Fruit fly (Drosophila melanogaster) whole organism, embryonic: ENCODE measurements around the gene Cks85A.

Experiments
- Adf1 ChIP-seq: fragments of 200-800 bp; sonication (Bioruptor generic); IDR thresholded peaks from 2 replicates; pipeline ENCODE4 v1.3.6; 2022; ENCODE audit warnings: missing biosample characterization, missing genetic modification characterization
- Awh ChIP-seq: fragments of 200-800 bp; sonication (Bioruptor generic); IDR thresholded peaks from 2 replicates; pipeline ENCODE4, ENCODE4 v1.3.6; 2022; ENCODE audit warnings: missing biosample characterization, missing genetic modification characterization
- BtbVII ChIP-seq: fragments of 200-800 bp; sonication (Bioruptor generic); optimal IDR thresholded peaks from 3 replicates; lab custom pipeline; 2017; ENCODE audit warnings: missing biosample characterization, mild to moderate bottlenecking, missing genetic modification characterization
- CG10979 ChIP-seq: fragments of 200-800 bp; sonication (Bioruptor generic); optimal IDR thresholded peaks from 2 replicates; lab custom pipeline; 2018; ENCODE audit warnings: missing biosample characterization, mild to moderate bottlenecking, missing genetic modification characterization, moderate library complexity
- CG1233 ChIP-seq: fragments of 200-800 bp; sonication (Bioruptor generic); optimal IDR thresholded peaks from 4 replicates; lab custom pipeline; 2018; ENCODE audit warnings: missing biosample characterization, mild to moderate bottlenecking, missing genetic modification characterization
- CG14441 ChIP-seq: fragments of 200-800 bp; sonication (Bioruptor generic); IDR thresholded peaks from 2 replicates; pipeline ENCODE4 v1.3.6; 2022; ENCODE audit warnings: missing biosample characterization, missing genetic modification characterization
- CG14667 ChIP-seq: fragments of 200-800 bp; sonication (Bioruptor generic); IDR thresholded peaks from 2 replicates; pipeline ENCODE4 v1.3.6; 2022; ENCODE audit warnings: missing biosample characterization, missing genetic modification characterization
- CG1647 ChIP-seq: fragments of 200-800 bp; sonication (Bioruptor generic); optimal IDR thresholded peaks from 3 replicates; lab custom pipeline; 2016; ENCODE audit warnings: missing biosample characterization, missing genetic modification characterization
- CG2129 ChIP-seq: fragments of 200-800 bp; sonication (Bioruptor generic); IDR thresholded peaks from 2 replicates; pipeline ENCODE4 v1.3.6; 2022; ENCODE audit warnings: missing biosample characterization, missing genetic modification characterization; ENCODE audit not compliant: partially characterized antibody
- CG2199 ChIP-seq: fragments of 200-800 bp; sonication (Bioruptor generic); IDR thresholded peaks from 3 replicates; pipeline ENCODE4 v1.3.6; 2022; ENCODE audit warnings: missing biosample characterization, missing genetic modification characterization
- CG2202 ChIP-seq: fragments of 200-800 bp; sonication (Bioruptor generic); optimal IDR thresholded peaks from 2 replicates; lab custom pipeline; 2018; ENCODE audit warnings: missing biosample characterization, mild to moderate bottlenecking, missing genetic modification characterization
- CG3065 ChIP-seq: fragments of 200-800 bp; sonication (Bioruptor generic); optimal IDR thresholded peaks from 2 replicates; lab custom pipeline; 2016; ENCODE audit warnings: missing biosample characterization, missing genetic modification characterization
- CG32772 ChIP-seq: fragments of 200-800 bp; sonication (Bioruptor generic); IDR thresholded peaks from 2 replicates; pipeline ENCODE4 v1.3.6; 2022; ENCODE audit warnings: missing biosample characterization, missing genetic modification characterization
- CG33557 ChIP-seq: fragments of 200-800 bp; sonication (Bioruptor generic); optimal IDR thresholded peaks from 2 replicates; lab custom pipeline; 2019; ENCODE audit warnings: missing biosample characterization, mild to moderate bottlenecking, missing genetic modification characterization, moderate library complexity
- CG3407 ChIP-seq: fragments of 200-800 bp; sonication (Bioruptor generic); optimal IDR thresholded peaks from 2 replicates; lab custom pipeline; 2018; ENCODE audit warnings: missing biosample characterization, mild to moderate bottlenecking, missing genetic modification characterization
- CG34224 ChIP-seq: fragments of 200-800 bp; sonication (Bioruptor generic); IDR thresholded peaks from 3 replicates; pipeline ENCODE4 v1.3.6; 2022; ENCODE audit warnings: missing biosample characterization, missing genetic modification characterization; ENCODE audit not compliant: partially characterized antibody
- CG4282 ChIP-seq: fragments of 200-800 bp; sonication (Bioruptor generic); optimal IDR thresholded peaks from 2 replicates; lab custom pipeline; 2016; ENCODE audit warnings: missing biosample characterization, missing genetic modification characterization
- CG4404 ChIP-seq: fragments of 200-800 bp; sonication (Bioruptor generic); IDR thresholded peaks from 2 replicates; pipeline ENCODE4 v1.3.6; 2022; ENCODE audit warnings: missing biosample characterization, missing genetic modification characterization
- CG7357 ChIP-seq: fragments of 200-800 bp; sonication (Bioruptor generic); IDR thresholded peaks from 3 replicates; pipeline ENCODE4 v1.3.6; 2022; ENCODE audit warnings: missing biosample characterization, missing genetic modification characterization
- CG8944 ChIP-seq: fragments of 200-800 bp; sonication (Bioruptor generic); optimal IDR thresholded peaks from 3 replicates; lab custom pipeline; 2016; ENCODE audit warnings: missing biosample characterization, missing genetic modification characterization
- Camta ChIP-seq: fragments of 200-800 bp; sonication (Bioruptor generic); optimal IDR thresholded peaks from 2 replicates; lab custom pipeline; 2016; ENCODE audit warnings: missing biosample characterization, missing genetic modification characterization
- CkIIα-i1 ChIP-seq: fragments of 200-800 bp; sonication (Bioruptor generic); IDR thresholded peaks from 2 replicates; pipeline ENCODE4 v1.3.6; 2022; ENCODE audit warnings: missing biosample characterization, missing genetic modification characterization
- CoRest ChIP-seq: fragments of 200-800 bp; sonication (Bioruptor generic); optimal IDR thresholded peaks from 3 replicates; lab custom pipeline; 2018; ENCODE audit warnings: missing biosample characterization, mild to moderate bottlenecking, missing genetic modification characterization, moderate library complexity
- HLHmδ ChIP-seq: fragments of 200-800 bp; sonication (Bioruptor generic); optimal IDR thresholded peaks from 2 replicates; lab custom pipeline; 2018; ENCODE audit warnings: missing biosample characterization, mild to moderate bottlenecking, missing genetic modification characterization, moderate library complexity
- Hr51 ChIP-seq, 2 experiments: fragments of 200-800 bp; sonication (Bioruptor generic); optimal IDR thresholded peaks; 2 replicates in 1 of 2; 3 replicates in 1 of 2; lab custom pipeline; 2016 to 2018; ENCODE audit warnings: missing biosample characterization in 2 of 2, missing genetic modification characterization in 2 of 2, mild to moderate bottlenecking in 1 of 2, moderate library complexity in 1 of 2
- Lim3 ChIP-seq: fragments of 200-800 bp; sonication (Bioruptor generic); IDR thresholded peaks from 2 replicates; pipeline ENCODE4 v1.3.6; 2022; ENCODE audit warnings: missing biosample characterization, missing genetic modification characterization
- Lpt ChIP-seq: fragments of >200 bp; optimal IDR thresholded peaks from 2 replicates; lab custom pipeline; 2018; ENCODE audit warnings: missing biosample characterization, missing genetic modification characterization
- MESR4 ChIP-seq: fragments of 200-800 bp; sonication (Bioruptor generic); optimal IDR thresholded peaks from 2 replicates; lab custom pipeline; 2018; ENCODE audit warnings: missing biosample characterization, mild to moderate bottlenecking, missing genetic modification characterization, moderate library complexity
- Max ChIP-seq: fragments of 200-800 bp; sonication (Bioruptor generic); optimal IDR thresholded peaks from 2 replicates; lab custom pipeline; 2016; ENCODE audit warnings: missing biosample characterization, mild to moderate bottlenecking, missing genetic modification characterization
- Oli ChIP-seq: fragments of 200-800 bp; sonication (Bioruptor generic); optimal IDR thresholded peaks from 2 replicates; lab custom pipeline; 2018; ENCODE audit warnings: missing biosample characterization, mild to moderate bottlenecking, missing genetic modification characterization, moderate library complexity
- Rfx ChIP-seq: fragments of 200-800 bp; sonication (Bioruptor generic); IDR thresholded peaks from 2 replicates; pipeline ENCODE4 v1.3.6; 2022; ENCODE audit warnings: missing biosample characterization, missing genetic modification characterization
- Stat92E ChIP-seq, 3 experiments: fragments of >200 bp in 2 of 3; fragments of 200-800 bp in 1 of 3; sonication (Bioruptor generic) in 1 of 3; optimal IDR thresholded peaks; 2 replicates each; lab custom pipeline; 2017 to 2019; ENCODE audit warnings: missing biosample characterization in 3 of 3, missing genetic modification characterization in 3 of 3, mild to moderate bottlenecking in 1 of 3, moderate library complexity in 1 of 3
- TFAM ChIP-seq: fragments of 200-800 bp; sonication (Bioruptor generic); optimal IDR thresholded peaks from 2 replicates; lab custom pipeline; 2017; ENCODE audit warnings: missing biosample characterization, missing genetic modification characterization, inconsistent platforms
- amos ChIP-seq: fragments of 200-800 bp; sonication (Bioruptor generic); IDR thresholded peaks from 2 replicates; pipeline ENCODE4 v1.3.6; 2022; ENCODE audit warnings: missing biosample characterization, missing genetic modification characterization; ENCODE audit not compliant: partially characterized antibody
- ash1 ChIP-seq: fragments of 200-800 bp; sonication (Bioruptor generic); optimal IDR thresholded peaks from 2 replicates; lab custom pipeline; 2018; ENCODE audit warnings: missing biosample characterization, mild to moderate bottlenecking, missing genetic modification characterization
- az2 ChIP-seq: fragments of 200-800 bp; sonication (Bioruptor generic); optimal IDR thresholded peaks from 3 replicates; lab custom pipeline; 2016; ENCODE audit warnings: missing biosample characterization, missing genetic modification characterization
- bbx ChIP-seq: fragments of 200-800 bp; sonication (Bioruptor generic); IDR thresholded peaks from 2 replicates; pipeline ENCODE4 v1.3.6; 2022; ENCODE audit warnings: missing biosample characterization, missing genetic modification characterization; ENCODE audit not compliant: partially characterized antibody
- chif ChIP-seq, 2 experiments: fragments of 200-800 bp; sonication (Bioruptor generic); optimal IDR thresholded peaks; 3 replicates each; lab custom pipeline; 2016; ENCODE audit warnings: missing biosample characterization in 2 of 2, missing genetic modification characterization in 2 of 2
- dati ChIP-seq: fragments of 200-800 bp; sonication (Bioruptor generic); IDR thresholded peaks from 2 replicates; pipeline ENCODE4 v1.3.6; 2022; ENCODE audit warnings: missing biosample characterization, missing genetic modification characterization
- emc ChIP-seq: fragments of 200-800 bp; sonication (Bioruptor generic); optimal IDR thresholded peaks from 2 replicates; lab custom pipeline; 2016; ENCODE audit warnings: missing biosample characterization, missing genetic modification characterization
- hb ChIP-seq: fragments of 200-800 bp; sonication (Bioruptor generic); IDR thresholded peaks from 3 replicates; pipeline ENCODE4 v1.3.6; 2022; ENCODE audit warnings: missing biosample characterization, missing genetic modification characterization; ENCODE audit not compliant: partially characterized antibody
- insv ChIP-seq, 2 experiments: fragments of 200-800 bp; sonication (Bioruptor generic); optimal IDR thresholded peaks; 3 replicates each; lab custom pipeline; 2016 to 2018; ENCODE audit warnings: missing biosample characterization in 2 of 2, missing genetic modification characterization in 2 of 2
- jumu ChIP-seq: fragments of 200-800 bp; sonication (Bioruptor generic); optimal IDR thresholded peaks from 3 replicates; lab custom pipeline; 2016; ENCODE audit warnings: missing biosample characterization, missing genetic modification characterization
- mld ChIP-seq: fragments of 200-800 bp; sonication (Bioruptor generic); IDR thresholded peaks from 3 replicates; pipeline ENCODE4 v1.3.6; 2022; ENCODE audit warnings: missing biosample characterization, missing genetic modification characterization; ENCODE audit not compliant: partially characterized antibody
- nerfin-2 ChIP-seq: fragments of 200-800 bp; sonication (Bioruptor generic); IDR thresholded peaks from 2 replicates; pipeline ENCODE4 v1.3.6; 2022; ENCODE audit warnings: missing biosample characterization, missing genetic modification characterization; ENCODE audit not compliant: partially characterized antibody
- onecut ChIP-seq: fragments of 200-800 bp; sonication (Bioruptor generic); IDR thresholded peaks from 2 replicates; pipeline ENCODE4 v1.3.6; 2022; ENCODE audit warnings: missing biosample characterization, missing genetic modification characterization
- repo ChIP-seq: fragments of 200-800 bp; sonication (Bioruptor generic); optimal IDR thresholded peaks from 2 replicates; lab custom pipeline; 2016; ENCODE audit warnings: missing biosample characterization, missing genetic modification characterization
- run ChIP-seq: fragments of 200-800 bp; sonication (Bioruptor generic); optimal IDR thresholded peaks from 3 replicates; lab custom pipeline; 2018; ENCODE audit warnings: missing biosample characterization, mild to moderate bottlenecking, missing genetic modification characterization
- sd ChIP-seq: fragments of 200-800 bp; sonication (Bioruptor generic); optimal IDR thresholded peaks from 3 replicates; lab custom pipeline; 2018; ENCODE audit warnings: missing biosample characterization, mild to moderate bottlenecking, missing genetic modification characterization, moderate library complexity
- zfh2 ChIP-seq: fragments of 200-800 bp; sonication (Bioruptor generic); optimal IDR thresholded peaks from 2 replicates; lab custom pipeline; 2016; ENCODE audit warnings: missing biosample characterization, missing genetic modification characterization

Gene Cks85A

DNA sequence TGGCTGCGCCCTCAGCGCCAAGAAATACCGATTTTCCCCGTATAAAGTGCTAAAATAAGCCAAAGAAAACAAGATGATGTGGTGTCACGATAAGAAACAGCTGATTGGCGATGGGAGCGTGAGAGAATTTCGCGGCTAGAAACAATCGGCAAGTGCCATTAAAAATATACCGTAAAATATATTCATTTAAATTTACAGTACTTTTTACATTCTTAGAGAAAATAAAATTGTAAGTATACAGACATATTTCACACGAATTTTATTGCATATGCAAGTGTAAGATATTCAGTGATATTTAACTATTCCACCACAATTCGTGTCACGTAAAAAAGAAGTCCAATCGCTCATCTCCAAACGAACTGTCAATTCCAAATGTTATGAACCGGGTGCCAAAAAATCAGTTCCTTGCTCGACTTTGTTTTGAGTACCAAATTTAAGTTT is 41.7 kb downstream of the Cks85A start, which contains the start of the genes Unc50, CG11755 and CG8043 (continued):
- TF ChIP-seq CG7357 (GFP tag; lab: Robert Waterston, UW) (peak; percentile 45; the same call in 1 of the 3 replicates), Lim3 (no peak), run (tag; lab: Kevin White, UChicago) (peak; percentile 26), CG14441 (GFP tag; lab: Robert Waterston, UW) (peak; percentile 67), CG3065 (GFP tag; lab: Kevin White, UChicago) (peak; percentile 48), Awh (0 out of 2 replicates have a peak, but pooled peaks have one; percentile 25), Camta (GFP tag; lab: Kevin White, UChicago) (peak; percentile 60), CG34224 (GFP tag; lab: Robert Waterston, UW) (peak; percentile 99), dati (no peak), insv (GFP tag; optimal IDR thresholded peaks at IDR 0.05; lab: Kevin White, UChicago) (peak in 1 of 2 experiments; percentile 59), Rfx (GFP tag; lab: Robert Waterston, UW) (peak; percentile 87), Lpt (no peak), Stat92E (GFP tag; optimal IDR thresholded peaks at IDR 0.05; lab: Kevin White, UChicago) (peak in 1 of 3 experiments; percentile 75), emc (GFP tag; lab: Kevin White, UChicago) (peak; percentile 20), CG2199 (GFP tag; lab: Robert Waterston, UW) (no peak), jumu (GFP tag; lab: Kevin White, UChicago) (peak; percentile 70), mld (peak; percentile 86; the same call in 2 of the 3 replicates), CG14667 (GFP tag; lab: Robert Waterston, UW) (peak; percentile 75), Max (GFP tag; lab: Kevin White, UChicago) (peak; percentile 77), ash1 (GFP tag; lab: Kevin White, UChicago) (no peak), CoRest (tag; lab: Kevin White, UChicago) (peak; percentile 89), repo (GFP tag; lab: Kevin White, UChicago) (peak; percentile 34), onecut (peak; percentile 58), BtbVII (no peak), CkIIα-i1 (GFP tag; lab: Robert Waterston, UW) (no peak), HLHmδ (no peak), CG4282 (no peak), zfh2 (GFP tag; lab: Kevin White, UChicago) (peak; percentile 72), CG1647 (GFP tag; lab: Kevin White, UChicago) (peak; percentile 67), az2 (GFP tag; lab: Kevin White, UChicago) (peak; percentile 79), nerfin-2 (peak; percentile 88), CG33557 (peak; percentile 79), hb (peak; percentile 99), CG8944 (GFP tag; lab: Kevin White, UChicago) (peak; percentile 51), Adf1 (GFP tag; lab: Robert Waterston, UW) (peak; percentile 73), CG2129 (GFP tag; lab: Robert Waterston, UW) (peak; percentile 99), CG1233 (peak; percentile 70), Oli (tag; lab: Kevin White, UChicago) (peak; percentile 64), TFAM (no peak), CG32772 (GFP tag; lab: Robert Waterston, UW) (peak; percentile 64), CG2202 (peak; percentile 32), CG3407 (GFP tag; lab: Kevin White, UChicago) (peak; percentile 53), amos (GFP tag; lab: Robert Waterston, UW) (peak; percentile 93), CG10979 (tag; lab: Kevin White, UChicago) (peak; percentile 75), Hr51 (GFP tag; optimal IDR thresholded peaks at IDR 0.05; lab: Kevin White, UChicago) (peak in 1 of 2 experiments; percentile 64), chif (GFP tag; optimal IDR thresholded peaks at IDR 0.05; lab: Kevin White, UChicago) (peak; percentile 53 to 74), CG4404 (GFP tag; lab: Robert Waterston, UW) (peak; percentile 78), bbx (GFP tag; lab: Robert Waterston, UW) (peak; percentile 92), sd (tag; lab: Kevin White, UChicago) (no peak), MESR4 (GFP tag; lab: Kevin White, UChicago) (peak; percentile 8)
